Worm (Caenorhabditis elegans) whole organism, L4/young adult: ENCODE results near the gene fbxb-16.

Experiments used
- W03F9.2 ChIP-seq: fragments of 150-350 bp; optimal IDR thresholded peaks from 2 replicates; lab custom pipeline; 2014; ENCODE audit warnings: missing biosample characterization, missing genetic modification characterization
- dao-5 ChIP-seq: sonication (generic microtip); optimal IDR thresholded peaks from 2 replicates; lab custom pipeline; 2016; ENCODE audit warnings: missing genotype, missing genetic modification characterization, moderate library complexity, missing compliant biosample characterization
- him-1 ChIP-seq: sonication (generic microtip); optimal IDR thresholded peaks from 2 replicates; lab custom pipeline; 2016; ENCODE audit warnings: missing genotype, missing genetic modification reagents, missing genetic modification characterization, missing compliant biosample characterization

DNA sequence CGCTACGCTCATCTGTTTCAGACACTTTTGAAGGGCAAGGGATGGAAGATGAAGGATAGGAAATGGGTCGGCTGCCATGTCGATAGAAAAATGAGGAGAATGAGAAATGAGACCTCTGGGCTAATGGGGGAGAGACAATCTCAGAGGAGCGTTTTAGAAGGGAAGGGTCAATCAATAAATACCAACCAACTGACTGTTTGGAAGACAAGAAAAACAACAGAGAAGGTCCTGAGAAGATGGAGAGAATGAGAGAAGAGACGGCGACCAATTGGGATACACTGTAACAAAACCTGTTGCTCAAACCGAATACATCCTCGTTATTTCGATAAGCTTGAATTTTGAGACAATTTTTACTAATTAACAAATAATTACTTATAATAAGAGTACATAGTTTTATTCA, 1.7 kb upstream of the fbxb-16 start, which contains the start of gene fbxb-15:
- no peak for TF ChIP-seq him-1 (tag; lab: Kevin White, UChicago)
- TF ChIP-seq dao-5 (tag; lab: Kevin White, UChicago) = no peak
- TF ChIP-seq W03F9.2 = no peak
